Fruit fly (Drosophila melanogaster) whole organism, embryonic: ENCODE results near the gene Ac76E.

ENCODE experiments used
- ATbp ChIP-seq: fragments of 200-800 bp; sonication (Bioruptor generic); optimal IDR thresholded peaks from 2 replicates; lab custom pipeline; 2017; ENCODE audit warnings: missing biosample characterization, mild to moderate bottlenecking, missing genetic modification characterization, missing genetic modification reagents
- Bdp1 ChIP-seq: fragments of 200-800 bp; sonication (Bioruptor generic); optimal IDR thresholded peaks from 3 replicates; lab custom pipeline; 2016; ENCODE audit warnings: missing biosample characterization, missing genetic modification characterization
- Blimp-1 ChIP-seq: fragments of 200-800 bp; sonication (Bioruptor generic); optimal IDR thresholded peaks from 3 replicates; lab custom pipeline; 2018; ENCODE audit warnings: missing biosample characterization, missing genetic modification characterization, mild to moderate bottlenecking, moderate library complexity, missing genetic modification reagents
- CG1024 ChIP-seq: fragments of 200-800 bp; sonication (Bioruptor generic); IDR thresholded peaks from 2 replicates; pipeline ENCODE4 v1.3.6; 2022; ENCODE audit warnings: missing biosample characterization, missing genetic modification characterization
- CG11247 ChIP-seq: fragments of 200-800 bp; sonication (Bioruptor generic); IDR thresholded peaks from 2 replicates; pipeline ENCODE4 v1.3.6; 2022; ENCODE audit warnings: missing biosample characterization, missing genetic modification characterization
- CG11456 ChIP-seq: fragments of 200-800 bp; sonication (Bioruptor generic); IDR thresholded peaks from 3 replicates; pipeline ENCODE4 v1.3.6; 2022; ENCODE audit warnings: missing biosample characterization, missing genetic modification characterization
- CG12659 ChIP-seq: fragments of 200-800 bp; sonication (Bioruptor generic); optimal IDR thresholded peaks from 3 replicates; lab custom pipeline; 2017; ENCODE audit warnings: mild to moderate bottlenecking, missing biosample characterization, missing genetic modification reagents, missing genetic modification characterization
- CG13424 ChIP-seq: fragments of 200-800 bp; sonication (Bioruptor generic); optimal IDR thresholded peaks from 2 replicates; lab custom pipeline; 2019; ENCODE audit warnings: missing biosample characterization, mild to moderate bottlenecking, missing genetic modification characterization, moderate library complexity
- CG13624 ChIP-seq: fragments of 200-800 bp; sonication (Bioruptor generic); optimal IDR thresholded peaks from 2 replicates; lab custom pipeline; 2016; ENCODE audit warnings: missing biosample characterization, missing genetic modification characterization
- CG14710 ChIP-seq: fragments of 200-800 bp; sonication (Bioruptor generic); optimal IDR thresholded peaks from 3 replicates; lab custom pipeline; 2019; ENCODE audit warnings: missing biosample characterization, mild to moderate bottlenecking, missing genetic modification characterization, moderate library complexity
- CG2116 ChIP-seq: fragments of 200-800 bp; sonication (Bioruptor generic); optimal IDR thresholded peaks from 3 replicates; lab custom pipeline; 2018; ENCODE audit warnings: missing biosample characterization, mild to moderate bottlenecking, missing genetic modification characterization
- CG2875 ChIP-seq: fragments of 200-800 bp; sonication (Bioruptor generic); optimal IDR thresholded peaks from 2 replicates; lab custom pipeline; 2017; ENCODE audit warnings: missing biosample characterization, mild to moderate bottlenecking, missing genetic modification characterization, missing genetic modification reagents
- CG32532 ChIP-seq: fragments of 200-800 bp; sonication (Bioruptor generic); IDR thresholded peaks from 2 replicates; pipeline ENCODE4 v1.3.6; 2022; ENCODE audit warnings: missing biosample characterization, missing genetic modification characterization
- CG33557 ChIP-seq: fragments of 200-800 bp; sonication (Bioruptor generic); optimal IDR thresholded peaks from 2 replicates; lab custom pipeline; 2019; ENCODE audit warnings: missing biosample characterization, mild to moderate bottlenecking, missing genetic modification characterization, moderate library complexity
- CG5180 ChIP-seq: fragments of 200-800 bp; sonication (Bioruptor generic); optimal IDR thresholded peaks from 3 replicates; lab custom pipeline; 2017; ENCODE audit warnings: missing biosample characterization, missing genetic modification characterization, mild to moderate bottlenecking, moderate library complexity, missing genetic modification reagents
- CG6683 ChIP-seq: fragments of 200-800 bp; sonication (Bioruptor generic); optimal IDR thresholded peaks from 2 replicates; lab custom pipeline; 2017; ENCODE audit warnings: missing biosample characterization, mild to moderate bottlenecking, missing genetic modification characterization, missing genetic modification reagents
- CG8388 ChIP-seq: fragments of 200-800 bp; sonication (Bioruptor generic); optimal IDR thresholded peaks from 2 replicates; lab custom pipeline; 2019; ENCODE audit warnings: missing biosample characterization, mild to moderate bottlenecking, missing genetic modification characterization, moderate library complexity
- CG8478 ChIP-seq: fragments of >200 bp; optimal IDR thresholded peaks from 2 replicates; lab custom pipeline; 2018
- CG8765 ChIP-seq: fragments of 200-800 bp; sonication (Bioruptor generic); IDR thresholded peaks from 2 replicates; pipeline ENCODE4 v1.3.6; 2022; ENCODE audit warnings: missing biosample characterization, missing genetic modification characterization
- CG9437 ChIP-seq: fragments of 200-800 bp; sonication (Bioruptor generic); optimal IDR thresholded peaks from 2 replicates; lab custom pipeline; 2018; ENCODE audit warnings: missing biosample characterization, mild to moderate bottlenecking, missing genetic modification characterization
- CG9727 ChIP-seq: fragments of 200-800 bp; sonication (Bioruptor generic); optimal IDR thresholded peaks from 3 replicates; lab custom pipeline; 2017; ENCODE audit warnings: missing biosample characterization, mild to moderate bottlenecking, missing genetic modification characterization
- CG9817 ChIP-seq: fragments of 200-800 bp; sonication (Bioruptor generic); optimal IDR thresholded peaks from 2 replicates; lab custom pipeline; 2018; ENCODE audit warnings: missing biosample characterization, mild to moderate bottlenecking, missing genetic modification characterization, moderate library complexity
- Doc2 ChIP-seq: fragments of 200-800 bp; sonication (Bioruptor generic); IDR thresholded peaks from 2 replicates; pipeline ENCODE4 v1.3.6; 2022; ENCODE audit warnings: missing biosample characterization, missing genetic modification characterization
- Gsc ChIP-seq: fragments of 200-800 bp; sonication (Bioruptor generic); IDR thresholded peaks from 2 replicates; pipeline ENCODE4 v1.3.6; 2022; ENCODE audit warnings: missing biosample characterization, missing genetic modification characterization
- HLH3B ChIP-seq: fragments of 200-800 bp; sonication (Bioruptor generic); IDR thresholded peaks from 2 replicates; pipeline ENCODE4 v1.3.6; 2022; ENCODE audit warnings: missing biosample characterization, missing genetic modification characterization
- Hsf ChIP-seq: fragments of 200-800 bp; sonication (Bioruptor generic); optimal IDR thresholded peaks from 3 replicates; lab custom pipeline; 2016; ENCODE audit warnings: missing biosample characterization, missing genetic modification characterization
- Max ChIP-seq: fragments of 200-800 bp; sonication (Bioruptor generic); optimal IDR thresholded peaks from 2 replicates; lab custom pipeline; 2016; ENCODE audit warnings: missing biosample characterization, mild to moderate bottlenecking, missing genetic modification characterization
- NfI ChIP-seq: fragments of 200-800 bp; sonication (Bioruptor generic); optimal IDR thresholded peaks from 3 replicates; lab custom pipeline; 2018; ENCODE audit warnings: missing biosample characterization, mild to moderate bottlenecking, missing genetic modification characterization, moderate library complexity
- Oaz ChIP-seq: fragments of 200-800 bp; sonication (Bioruptor generic); IDR thresholded peaks from 2 replicates; pipeline ENCODE4 v1.3.6; 2022; ENCODE audit warnings: missing biosample characterization, missing genetic modification characterization
- Ptx1 ChIP-seq: fragments of 200-800 bp; sonication (Bioruptor generic); IDR thresholded peaks from 2 replicates; pipeline ENCODE4 v1.3.6; 2022; ENCODE audit warnings: missing biosample characterization, missing genetic modification characterization
- Sry-β ChIP-seq: fragments of 200-800 bp; sonication (Bioruptor generic); optimal IDR thresholded peaks from 2 replicates; lab custom pipeline; 2018; ENCODE audit warnings: missing biosample characterization, mild to moderate bottlenecking, missing genetic modification characterization, moderate library complexity
- TFAM ChIP-seq: fragments of 200-800 bp; sonication (Bioruptor generic); optimal IDR thresholded peaks from 2 replicates; lab custom pipeline; 2017; ENCODE audit warnings: missing biosample characterization, missing genetic modification characterization, inconsistent platforms
- ac ChIP-seq: fragments of 200-800 bp; sonication (Bioruptor generic); optimal IDR thresholded peaks from 3 replicates; lab custom pipeline; 2017; ENCODE audit warnings: missing biosample characterization, mild to moderate bottlenecking, missing genetic modification characterization
- al ChIP-seq: fragments of 200-800 bp; sonication (Bioruptor generic); IDR thresholded peaks from 2 replicates; pipeline ENCODE4 v1.3.6; 2022; ENCODE audit warnings: missing biosample characterization, missing genetic modification characterization
- chinmo ChIP-seq: fragments of 200-800 bp; sonication (Bioruptor generic); IDR thresholded peaks from 4 replicates; pipeline ENCODE4 v1.3.6; 2022; ENCODE audit warnings: missing biosample characterization, missing genetic modification characterization; ENCODE audit not compliant: partially characterized antibody
- cwo ChIP-seq: fragments of 200-800 bp; sonication (Bioruptor generic); optimal IDR thresholded peaks from 3 replicates; lab custom pipeline; 2017; ENCODE audit warnings: missing biosample characterization, missing genetic modification characterization, mild to moderate bottlenecking, moderate library complexity, missing genetic modification reagents
- dan ChIP-seq: fragments of 200-800 bp; sonication (Bioruptor generic); IDR thresholded peaks from 2 replicates; pipeline ENCODE4 v1.3.6; 2022; ENCODE audit warnings: missing biosample characterization, missing genetic modification characterization
- grau ChIP-seq: fragments of 200-800 bp; optimal IDR thresholded peaks from 3 replicates; lab custom pipeline; 2019; ENCODE audit warnings: missing biosample characterization, mild to moderate bottlenecking, missing genetic modification characterization, moderate library complexity
- gro ChIP-seq: fragments of 200-800 bp; sonication (Bioruptor generic); optimal IDR thresholded peaks from 2 replicates; lab custom pipeline; 2016; ENCODE audit warnings: missing biosample characterization, missing genetic modification characterization
- h ChIP-seq: fragments of >200 bp; optimal IDR thresholded peaks from 2 replicates; lab custom pipeline; 2017
- kni ChIP-seq: fragments of 200-800 bp; sonication (Bioruptor generic); optimal IDR thresholded peaks from 3 replicates; lab custom pipeline; 2017; ENCODE audit warnings: mild to moderate bottlenecking, missing biosample characterization, missing genetic modification reagents, missing genetic modification characterization
- onecut ChIP-seq: fragments of 200-800 bp; sonication (Bioruptor generic); IDR thresholded peaks from 2 replicates; pipeline ENCODE4 v1.3.6; 2022; ENCODE audit warnings: missing biosample characterization, missing genetic modification characterization
- pb ChIP-seq: fragments of 200-800 bp; sonication (Bioruptor generic); optimal IDR thresholded peaks from 3 replicates; lab custom pipeline; 2016; ENCODE audit warnings: missing biosample characterization, missing genetic modification characterization
- rib ChIP-seq: fragments of 200-800 bp; sonication (Bioruptor generic); IDR thresholded peaks from 2 replicates; pipeline ENCODE4 v1.3.6; 2022; ENCODE audit warnings: missing biosample characterization, missing genetic modification characterization
- run ChIP-seq: fragments of 200-800 bp; sonication (Bioruptor generic); optimal IDR thresholded peaks from 3 replicates; lab custom pipeline; 2018; ENCODE audit warnings: missing biosample characterization, mild to moderate bottlenecking, missing genetic modification characterization
- scrt ChIP-seq: fragments of 200-800 bp; sonication (Bioruptor generic); optimal IDR thresholded peaks from 2 replicates; lab custom pipeline; 2018; ENCODE audit warnings: missing biosample characterization, mild to moderate bottlenecking, missing genetic modification characterization, moderate library complexity
- shn ChIP-seq: fragments of 200-800 bp; sonication (Bioruptor generic); optimal IDR thresholded peaks from 3 replicates; lab custom pipeline; 2016; ENCODE audit warnings: missing biosample characterization, missing genetic modification characterization
- toy ChIP-seq: fragments of 200-800 bp; sonication (Bioruptor generic); IDR thresholded peaks from 2 replicates; pipeline ENCODE4 v1.3.6; 2022; ENCODE audit warnings: missing biosample characterization, missing genetic modification characterization
- trem ChIP-seq: fragments of 200-800 bp; optimal IDR thresholded peaks from 3 replicates; lab custom pipeline; 2019; ENCODE audit warnings: missing biosample characterization, mild to moderate bottlenecking, missing genetic modification characterization, moderate library complexity
- usp ChIP-seq: fragments of >200 bp; optimal IDR thresholded peaks from 2 replicates; lab custom pipeline; 2017; ENCODE audit warnings: missing biosample characterization, missing genetic modification characterization

The Ac76E gene

DNA sequence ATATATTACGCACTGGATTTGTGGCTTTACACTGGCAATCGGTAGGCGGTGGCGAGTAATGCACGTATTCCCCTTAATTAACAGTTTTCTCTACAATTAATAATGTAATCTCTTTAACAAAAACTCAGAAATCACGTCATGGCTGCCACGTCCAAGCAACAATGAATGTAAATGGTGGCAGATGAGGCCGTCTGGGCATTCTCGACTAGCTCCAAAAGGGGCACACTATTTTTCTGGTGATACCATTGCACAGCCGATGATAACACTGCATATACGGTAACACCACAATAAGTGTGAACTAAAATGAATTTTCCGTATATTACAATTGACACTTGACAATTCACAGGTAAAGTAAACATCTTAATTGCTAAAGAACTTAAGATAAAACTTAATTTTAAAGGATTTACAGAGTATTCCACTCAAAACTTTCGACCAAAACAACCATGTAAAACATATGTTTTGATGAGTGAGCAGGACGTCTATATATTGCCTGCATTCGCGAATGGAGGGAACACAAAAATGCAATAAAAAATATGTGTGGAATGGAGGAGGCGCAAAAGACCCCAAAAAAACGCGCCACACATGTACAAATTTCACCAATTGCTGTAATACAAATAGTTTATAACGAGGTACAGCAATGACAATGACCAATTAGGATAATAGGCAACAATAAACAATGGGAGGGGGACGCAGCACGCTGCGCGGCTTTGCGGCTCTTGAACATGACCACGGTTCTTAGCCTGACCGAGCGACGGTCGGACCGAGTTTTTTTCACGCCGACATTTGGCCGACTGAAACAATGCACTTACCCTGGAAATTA is 29.6 kb upstream of the Ac76E start (continued):
- TF ChIP-seq Max (GFP tag; lab: Kevin White, UChicago): no peak
- TF ChIP-seq CG9727 (GFP tag; lab: Kevin White, UChicago): no peak
- no peak for TF ChIP-seq Ptx1 (GFP tag; lab: Robert Waterston, UW)
- no peak for TF ChIP-seq h (lab: Kevin White, UChicago)
- no peak for TF ChIP-seq Blimp-1 (GFP tag; lab: Kevin White, UChicago)
- no peak for TF ChIP-seq CG8478
- TF ChIP-seq CG9817 (tag; lab: Kevin White, UChicago): no peak
- no peak for TF ChIP-seq usp (GFP tag; lab: Kevin White, UChicago)
- TF ChIP-seq CG1024: no peak
- no peak for TF ChIP-seq run
- TF ChIP-seq CG13424 (tag; lab: Kevin White, UChicago): no peak
- TF ChIP-seq ac: no peak
- TF ChIP-seq cwo (GFP tag; lab: Kevin White, UChicago): no peak
- no peak for TF ChIP-seq CG13624
- TF ChIP-seq grau: peak; percentile 34
- peak; percentile 94 for TF ChIP-seq CG2116
- no peak for TF ChIP-seq CG2875
- no peak for TF ChIP-seq kni
- TF ChIP-seq Bdp1 (GFP tag; lab: Kevin White, UChicago): no peak
- no peak for TF ChIP-seq rib (GFP tag; lab: Robert Waterston, UW)
- no peak for TF ChIP-seq TFAM (GFP tag; lab: Kevin White, UChicago)
- TF ChIP-seq CG14710 (tag; lab: Kevin White, UChicago): peak; percentile 65
- TF ChIP-seq scrt (GFP tag; lab: Kevin White, UChicago): no peak
- no peak for TF ChIP-seq Sry-β (GFP tag; lab: Kevin White, UChicago)
- no peak for TF ChIP-seq toy (GFP tag; lab: Robert Waterston, UW)
- TF ChIP-seq Gsc: no peak
- no peak for TF ChIP-seq ATbp (GFP tag; lab: Kevin White, UChicago)
- no peak for TF ChIP-seq onecut (GFP tag; lab: Robert Waterston, UW)
- no peak for TF ChIP-seq Doc2 (GFP tag; lab: Robert Waterston, UW)
- TF ChIP-seq CG11456 (GFP tag; lab: Robert Waterston, UW): no peak
- TF ChIP-seq CG9437 (GFP tag; lab: Kevin White, UChicago): no peak
- TF ChIP-seq NfI (GFP tag; lab: Kevin White, UChicago): peak; percentile 36
- peak; percentile 61 for TF ChIP-seq CG12659 (GFP tag; lab: Kevin White, UChicago)
- TF ChIP-seq CG32532: no peak
- TF ChIP-seq CG5180 (GFP tag; lab: Kevin White, UChicago): no peak
- TF ChIP-seq dan: no peak
- TF ChIP-seq gro (GFP tag; lab: Kevin White, UChicago): no peak
- TF ChIP-seq shn: no peak
- no peak for TF ChIP-seq CG11247 (GFP tag; lab: Robert Waterston, UW)
- no peak for TF ChIP-seq Hsf
- no peak for TF ChIP-seq al (GFP tag; lab: Robert Waterston, UW)
- TF ChIP-seq Oaz (GFP tag; lab: Robert Waterston, UW): no peak
- no peak for TF ChIP-seq CG33557 (GFP tag; lab: Kevin White, UChicago)
- no peak for TF ChIP-seq CG6683 (GFP tag; lab: Kevin White, UChicago)
- no peak for TF ChIP-seq CG8388 (GFP tag; lab: Kevin White, UChicago)
- peak; percentile 52 for TF ChIP-seq trem
- TF ChIP-seq chinmo (GFP tag; lab: Robert Waterston, UW): peak; percentile 77; the same call in 2 of the 4 replicates
- no peak for TF ChIP-seq HLH3B (GFP tag; lab: Robert Waterston, UW)
- no peak for TF ChIP-seq pb (GFP tag; lab: Kevin White, UChicago)
- no peak for TF ChIP-seq CG8765
